Worm (Caenorhabditis elegans) whole organism, early embryonic: Measurements from ENCODE around the gene zip-6.

Experiments
- B0310.2 ChIP-seq: sonication (generic microtip); optimal IDR thresholded peaks from 2 replicates; lab custom pipeline; 2016; ENCODE audit warnings: mild to moderate bottlenecking, missing genetic modification characterization, missing compliant biosample characterization
- aly-1 ChIP-seq: sonication (generic microtip); optimal IDR thresholded peaks from 2 replicates; lab custom pipeline; 2016; ENCODE audit warnings: missing genetic modification characterization, missing compliant biosample characterization
- ama-1 ChIP-seq: fragments of 150-350 bp; optimal IDR thresholded peaks from 2 replicates; lab custom pipeline; 2014
- ceh-13 ChIP-seq: fragments of 200-800 bp; sonication (Bioruptor generic); optimal IDR thresholded peaks from 2 replicates; lab custom pipeline; 2018; ENCODE audit warnings: mild to moderate bottlenecking, missing genetic modification characterization, missing compliant biosample characterization
- ceh-36 ChIP-seq: sonication (generic microtip); optimal IDR thresholded peaks from 2 replicates; lab custom pipeline; 2016; ENCODE audit warnings: missing genetic modification characterization, inconsistent platforms, missing compliant biosample characterization
- ets-7 ChIP-seq: sonication (generic microtip); optimal IDR thresholded peaks from 2 replicates; lab custom pipeline; 2016; ENCODE audit warnings: missing genotype, missing genetic modification characterization, missing compliant biosample characterization
- hmbx-1 ChIP-seq: sonication (generic microtip); optimal IDR thresholded peaks from 2 replicates; lab custom pipeline; 2016; ENCODE audit warnings: mild to moderate bottlenecking, missing genetic modification characterization, missing compliant biosample characterization
- hmg-4 ChIP-seq: fragments of 200-800 bp; sonication (Bioruptor generic); optimal IDR thresholded peaks from 2 replicates; lab custom pipeline; 2018; ENCODE audit warnings: mild to moderate bottlenecking, missing genetic modification characterization, missing compliant biosample characterization
- hnd-1 ChIP-seq: sonication (generic microtip); optimal IDR thresholded peaks from 2 replicates; lab custom pipeline; 2016; ENCODE audit warnings: missing genetic modification characterization, missing compliant biosample characterization
- pes-1 ChIP-seq: fragments of 200-800 bp; sonication (Bioruptor generic); IDR thresholded peaks from 2 replicates; pipeline ENCODE4 v1.3.6; 2022; ENCODE audit warnings: missing genetic modification reagents, missing genetic modification characterization, missing compliant biosample characterization
- sea-1 ChIP-seq: fragments of 200-800 bp; sonication (Bioruptor generic); conservative IDR thresholded peaks from 2 replicates; pipeline ENCODE4 v1.3.6; 2022; ENCODE audit warnings: missing genetic modification characterization, missing compliant biosample characterization
- tbx-37 ChIP-seq: fragments of 200-800 bp; sonication (Bioruptor generic); conservative IDR thresholded peaks from 2 replicates; pipeline ENCODE4 v1.3.6; 2022; ENCODE audit warnings: missing genetic modification reagents, missing genetic modification characterization, missing compliant biosample characterization

DNA sequence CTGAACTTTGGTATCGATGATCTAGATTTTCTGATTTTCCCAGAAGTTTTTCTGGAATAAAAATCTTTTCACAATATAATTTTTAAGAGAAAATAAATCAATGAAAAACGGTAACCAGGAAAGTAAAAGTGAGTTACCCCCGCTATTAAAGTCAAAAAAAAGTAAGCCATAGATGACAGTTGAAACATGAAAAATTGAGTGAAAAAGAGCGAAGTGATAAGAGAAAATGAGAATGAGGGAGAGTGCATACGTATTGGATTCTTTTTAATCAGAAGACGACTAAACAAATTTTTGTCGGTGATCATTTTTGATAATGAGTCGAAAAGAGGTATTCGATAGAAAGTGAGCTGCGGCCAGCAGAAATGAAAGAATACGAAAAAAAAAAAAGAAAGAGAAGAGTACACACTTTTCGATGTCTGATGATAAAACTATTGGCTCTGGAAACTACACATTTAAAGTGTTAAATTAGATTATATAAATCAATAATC lies 41.6 kb upstream of the zip-6 start, which contains the start of gene gtl-1:
- no peak for TF ChIP-seq ama-1 (lab: Kevin White, UChicago)
- no peak for TF ChIP-seq sea-1 (GFP tag; lab: Robert Waterston, UW)
- TF ChIP-seq ceh-36 (tag; lab: Kevin White, UChicago), result no peak
- TF ChIP-seq hnd-1, result no peak
- TF ChIP-seq hmg-4 (GFP tag; lab: Kevin White, UChicago), result no peak
- no peak for TF ChIP-seq B0310.2
- no peak for TF ChIP-seq ceh-13 (GFP tag; lab: Kevin White, UChicago)
- no peak for TF ChIP-seq pes-1 (GFP tag; lab: Robert Waterston, UW)
- no peak for TF ChIP-seq ets-7
- no peak for TF ChIP-seq tbx-37 (GFP tag; lab: Robert Waterston, UW)
- no peak for TF ChIP-seq hmbx-1
- no peak for TF ChIP-seq aly-1
